Fruit fly (Drosophila melanogaster) whole organism, embryonic: ENCODE results near the gene dbo.

Experiments
- Aef1 ChIP-seq: fragments of 200-800 bp; sonication (Bioruptor generic); IDR thresholded peaks from 3 replicates; pipeline ENCODE4 v1.3.6; 2022; ENCODE audit warnings: missing biosample characterization, missing genetic modification characterization
- CG11247 ChIP-seq: fragments of 200-800 bp; sonication (Bioruptor generic); IDR thresholded peaks from 2 replicates; pipeline ENCODE4 v1.3.6; 2022; ENCODE audit warnings: missing biosample characterization, missing genetic modification characterization
- CG11398 ChIP-seq: fragments of 200-800 bp; sonication (Bioruptor generic); optimal IDR thresholded peaks from 2 replicates; lab custom pipeline; 2016; ENCODE audit warnings: missing biosample characterization, missing genetic modification characterization
- CG11695 ChIP-seq: fragments of 200-800 bp; sonication (Bioruptor generic); IDR thresholded peaks from 3 replicates; pipeline ENCODE4 v1.3.6; 2022; ENCODE audit warnings: missing biosample characterization, missing genetic modification characterization
- CG1233 ChIP-seq: fragments of 200-800 bp; sonication (Bioruptor generic); optimal IDR thresholded peaks from 4 replicates; lab custom pipeline; 2018; ENCODE audit warnings: missing biosample characterization, mild to moderate bottlenecking, missing genetic modification characterization
- CG14050 ChIP-seq: fragments of 200-800 bp; sonication (Bioruptor generic); IDR thresholded peaks from 3 replicates; pipeline ENCODE4 v1.3.6; 2022; ENCODE audit warnings: missing biosample characterization, missing genetic modification characterization
- CG14710 ChIP-seq: fragments of 200-800 bp; sonication (Bioruptor generic); optimal IDR thresholded peaks from 3 replicates; lab custom pipeline; 2019; ENCODE audit warnings: missing biosample characterization, mild to moderate bottlenecking, missing genetic modification characterization, moderate library complexity
- CG1603 ChIP-seq: fragments of 200-800 bp; sonication (Bioruptor generic); optimal IDR thresholded peaks from 2 replicates; lab custom pipeline; 2019; ENCODE audit warnings: missing biosample characterization, mild to moderate bottlenecking, missing genetic modification characterization, moderate library complexity
- CG16815 ChIP-seq: fragments of 200-800 bp; sonication (Bioruptor generic); optimal IDR thresholded peaks from 3 replicates; lab custom pipeline; 2017; ENCODE audit warnings: missing biosample characterization, mild to moderate bottlenecking, missing genetic modification characterization
- CG18764 ChIP-seq: fragments of 200-800 bp; sonication (Bioruptor generic); optimal IDR thresholded peaks from 3 replicates; lab custom pipeline; 2016; ENCODE audit warnings: missing biosample characterization, missing genetic modification characterization
- CG32532 ChIP-seq: fragments of 200-800 bp; sonication (Bioruptor generic); IDR thresholded peaks from 2 replicates; pipeline ENCODE4 v1.3.6; 2022; ENCODE audit warnings: missing biosample characterization, missing genetic modification characterization
- CG34422 ChIP-seq: fragments of 200-800 bp; sonication (Bioruptor generic); IDR thresholded peaks from 3 replicates; pipeline ENCODE4 v1.3.6; 2022; ENCODE audit warnings: missing biosample characterization, missing genetic modification characterization
- CG4820 ChIP-seq: fragments of 200-800 bp; sonication (Bioruptor generic); optimal IDR thresholded peaks from 3 replicates; lab custom pipeline; 2016; ENCODE audit warnings: missing biosample characterization, missing genetic modification characterization
- CG4854 ChIP-seq: fragments of 200-800 bp; sonication (Bioruptor generic); optimal IDR thresholded peaks from 2 replicates; lab custom pipeline; 2016; ENCODE audit warnings: missing biosample characterization, missing genetic modification characterization, inconsistent platforms
- CG5245 ChIP-seq: fragments of 200-800 bp; sonication (Bioruptor generic); optimal IDR thresholded peaks from 3 replicates; lab custom pipeline; 2016; ENCODE audit warnings: missing biosample characterization, missing genetic modification characterization
- CG6175 ChIP-seq: fragments of 200-800 bp; sonication (Bioruptor generic); IDR thresholded peaks from 3 replicates; pipeline ENCODE4 v1.3.6; 2022; ENCODE audit warnings: missing biosample characterization, missing genetic modification characterization
- CG7839 ChIP-seq: fragments of 200-800 bp; sonication (Bioruptor generic); optimal IDR thresholded peaks from 3 replicates; lab custom pipeline; 2018; ENCODE audit warnings: missing biosample characterization, mild to moderate bottlenecking, missing genetic modification characterization, moderate library complexity
- CG8765 ChIP-seq: fragments of 200-800 bp; sonication (Bioruptor generic); IDR thresholded peaks from 2 replicates; pipeline ENCODE4 v1.3.6; 2022; ENCODE audit warnings: missing biosample characterization, missing genetic modification characterization
- CG9215 ChIP-seq: fragments of 200-800 bp; sonication (Bioruptor generic); IDR thresholded peaks from 2 replicates; pipeline ENCODE4 v1.3.6; 2022; ENCODE audit warnings: missing biosample characterization, missing genetic modification characterization
- CG9876 ChIP-seq: fragments of 200-800 bp; sonication (Bioruptor generic); optimal IDR thresholded peaks from 2 replicates; lab custom pipeline; 2016; ENCODE audit warnings: missing biosample characterization, missing genetic modification characterization
- D ChIP-seq, 2 experiments: fragments of 200-800 bp in 1 of 2; fragments of >200 bp in 1 of 2; sonication (Bioruptor generic) in 1 of 2; optimal IDR thresholded peaks; 2 replicates in 1 of 2; 3 replicates in 1 of 2; lab custom pipeline; 2017; ENCODE audit warnings: mild to moderate bottlenecking in 1 of 2, missing biosample characterization in 1 of 2, missing genetic modification characterization in 1 of 2, missing genetic modification reagents in 1 of 2
- Dek ChIP-seq: fragments of 200-800 bp; sonication (Bioruptor generic); optimal IDR thresholded peaks from 3 replicates; lab custom pipeline; 2019; ENCODE audit warnings: missing biosample characterization, mild to moderate bottlenecking, missing genetic modification characterization, moderate library complexity
- Fer2 ChIP-seq: fragments of 200-800 bp; sonication (Bioruptor generic); optimal IDR thresholded peaks from 2 replicates; lab custom pipeline; 2018; ENCODE audit warnings: missing biosample characterization, mild to moderate bottlenecking, missing genetic modification characterization, moderate library complexity
- Fer3 ChIP-seq: fragments of 200-800 bp; sonication (Bioruptor generic); optimal IDR thresholded peaks from 2 replicates; lab custom pipeline; 2018; ENCODE audit warnings: missing biosample characterization, mild to moderate bottlenecking, missing genetic modification characterization, moderate library complexity
- Gug ChIP-seq: fragments of 200-800 bp; sonication (Bioruptor generic); IDR thresholded peaks from 4 replicates; pipeline ENCODE4 v1.3.6; 2022; ENCODE audit warnings: missing biosample characterization, missing genetic modification characterization
- Nf-YA ChIP-seq: fragments of 200-800 bp; sonication (Bioruptor generic); IDR thresholded peaks from 2 replicates; pipeline ENCODE4 v1.3.6; 2022; ENCODE audit warnings: missing biosample characterization, missing genetic modification characterization
- abd-A ChIP-seq: fragments of 200-800 bp; sonication (Bioruptor generic); optimal IDR thresholded peaks from 3 replicates; lab custom pipeline; 2019; ENCODE audit warnings: missing biosample characterization, mild to moderate bottlenecking, missing genetic modification characterization, moderate library complexity
- amos ChIP-seq: fragments of 200-800 bp; sonication (Bioruptor generic); IDR thresholded peaks from 2 replicates; pipeline ENCODE4 v1.3.6; 2022; ENCODE audit warnings: missing biosample characterization, missing genetic modification characterization; ENCODE audit not compliant: partially characterized antibody
- ap ChIP-seq: fragments of 200-800 bp; sonication (Bioruptor generic); IDR thresholded peaks from 2 replicates; pipeline ENCODE4 v1.3.6; 2022; ENCODE audit warnings: missing biosample characterization, missing genetic modification characterization
- bbx ChIP-seq: fragments of 200-800 bp; sonication (Bioruptor generic); IDR thresholded peaks from 2 replicates; pipeline ENCODE4 v1.3.6; 2022; ENCODE audit warnings: missing biosample characterization, missing genetic modification characterization; ENCODE audit not compliant: partially characterized antibody
- chm ChIP-seq: fragments of 200-800 bp; sonication (Bioruptor generic); IDR thresholded peaks from 2 replicates; pipeline ENCODE4 v1.3.6; 2022; ENCODE audit warnings: missing biosample characterization, missing genetic modification characterization
- crc ChIP-seq: fragments of 200-800 bp; sonication (Bioruptor generic); optimal IDR thresholded peaks from 2 replicates; lab custom pipeline; 2016; ENCODE audit warnings: missing biosample characterization, missing genetic modification characterization
- disco-r ChIP-seq: fragments of 200-800 bp; sonication (Bioruptor generic); optimal IDR thresholded peaks from 2 replicates; lab custom pipeline; 2016; ENCODE audit warnings: missing biosample characterization, missing genetic modification characterization
- exex ChIP-seq: fragments of 200-800 bp; sonication (Bioruptor generic); optimal IDR thresholded peaks from 4 replicates; lab custom pipeline; 2018; ENCODE audit warnings: missing biosample characterization, mild to moderate bottlenecking, missing genetic modification characterization, moderate library complexity
- ftz-f1 ChIP-seq: fragments of 200-800 bp; sonication (Bioruptor generic); optimal IDR thresholded peaks from 2 replicates; lab custom pipeline; 2016; ENCODE audit warnings: missing biosample characterization, missing genetic modification characterization
- hbn ChIP-seq: fragments of 200-800 bp; sonication (Bioruptor generic); IDR thresholded peaks from 2 replicates; pipeline ENCODE4 v1.3.6; 2022; ENCODE audit warnings: missing biosample characterization, missing genetic modification characterization; ENCODE audit not compliant: partially characterized antibody
- her ChIP-seq: fragments of 200-800 bp; sonication (Bioruptor generic); optimal IDR thresholded peaks from 2 replicates; lab custom pipeline; 2016; ENCODE audit warnings: missing biosample characterization, missing genetic modification characterization
- kni ChIP-seq: fragments of 200-800 bp; sonication (Bioruptor generic); optimal IDR thresholded peaks from 3 replicates; lab custom pipeline; 2017; ENCODE audit warnings: mild to moderate bottlenecking, missing biosample characterization, missing genetic modification reagents, missing genetic modification characterization
- lbe ChIP-seq: fragments of 200-800 bp; sonication (Bioruptor generic); optimal IDR thresholded peaks from 2 replicates; lab custom pipeline; 2016; ENCODE audit warnings: missing biosample characterization, mild to moderate bottlenecking, missing genetic modification characterization
- lov ChIP-seq, 2 experiments: fragments of 200-800 bp in 1 of 2; fragments of >200 bp in 1 of 2; sonication (Bioruptor generic) in 1 of 2; IDR thresholded peaks in 1 of 2; optimal IDR thresholded peaks in 1 of 2; 2 replicates in 1 of 2; 3 replicates in 1 of 2; pipeline versions ENCODE4 v1.3.6 to Lab custom; 2017 to 2022; ENCODE audit warnings: missing biosample characterization in 1 of 2, missing genetic modification characterization in 1 of 2
- mam ChIP-seq: fragments of 200-800 bp; sonication (Bioruptor generic); optimal IDR thresholded peaks from 3 replicates; lab custom pipeline; 2016; ENCODE audit warnings: missing biosample characterization, missing genetic modification characterization
- pb ChIP-seq: fragments of 200-800 bp; sonication (Bioruptor generic); optimal IDR thresholded peaks from 3 replicates; lab custom pipeline; 2016; ENCODE audit warnings: missing biosample characterization, missing genetic modification characterization
- phol ChIP-seq: fragments of 200-800 bp; sonication (Bioruptor generic); optimal IDR thresholded peaks from 3 replicates; lab custom pipeline; 2018; ENCODE audit warnings: missing biosample characterization, mild to moderate bottlenecking, missing genetic modification characterization, moderate library complexity
- pnt ChIP-seq: fragments of 200-800 bp; sonication (Bioruptor generic); optimal IDR thresholded peaks from 3 replicates; lab custom pipeline; 2016; ENCODE audit warnings: missing biosample characterization, missing genetic modification characterization
- psq ChIP-seq: fragments of 200-800 bp; sonication (Bioruptor generic); optimal IDR thresholded peaks from 2 replicates; lab custom pipeline; 2017; ENCODE audit warnings: missing biosample characterization, missing genetic modification characterization
- run ChIP-seq: fragments of 200-800 bp; sonication (Bioruptor generic); optimal IDR thresholded peaks from 3 replicates; lab custom pipeline; 2018; ENCODE audit warnings: missing biosample characterization, mild to moderate bottlenecking, missing genetic modification characterization
- trh ChIP-seq: fragments of 200-800 bp; sonication (Bioruptor generic); optimal IDR thresholded peaks from 2 replicates; lab custom pipeline; 2016; ENCODE audit warnings: missing biosample characterization, missing genetic modification characterization
- unpg ChIP-seq: fragments of 200-800 bp; sonication (Bioruptor generic); optimal IDR thresholded peaks from 3 replicates; lab custom pipeline; 2018; ENCODE audit warnings: missing biosample characterization, mild to moderate bottlenecking, missing genetic modification characterization, moderate library complexity
- wdn ChIP-seq: fragments of 200-800 bp; sonication (Bioruptor generic); IDR thresholded peaks from 2 replicates; pipeline ENCODE4 v1.3.6; 2022; ENCODE audit warnings: missing biosample characterization, missing genetic modification characterization

The dbo gene

dm6 chr3L:15826347-15826984 lies at the start of gene dbo, which contains the start of gene DCP2 (continued):
- TF ChIP-seq CG4820 (GFP tag; lab: Kevin White, UChicago) (peak; percentile 7), CG1233 (GFP tag; lab: Kevin White, UChicago) (peak; percentile 55), her (GFP tag; lab: Kevin White, UChicago) (no peak), Fer3 (tag; lab: Kevin White, UChicago) (peak; percentile 82), run (peak; percentile 48), CG14710 (tag; lab: Kevin White, UChicago) (peak; percentile 81), Dek (peak; percentile 71), kni (no peak), lbe (GFP tag; lab: Kevin White, UChicago) (no peak), unpg (GFP tag; lab: Kevin White, UChicago) (peak; percentile 66), trh (peak; percentile 40), CG7839 (peak; percentile 81), CG8765 (GFP tag; lab: Robert Waterston, UW) (no peak), CG6175 (GFP tag; lab: Robert Waterston, UW) (0 out of 3 replicates have a peak, but pooled peaks have one; percentile 66), CG11398 (GFP tag; lab: Kevin White, UChicago) (no peak), amos (GFP tag; lab: Robert Waterston, UW) (peak; percentile 89), CG11695 (GFP tag; lab: Robert Waterston, UW) (peak; percentile 81; the same call in 1 of the 3 replicates), crc (GFP tag; lab: Kevin White, UChicago) (no peak), abd-A (no peak), CG11247 (GFP tag; lab: Robert Waterston, UW) (peak; percentile 80), CG9876 (GFP tag; lab: Kevin White, UChicago) (no peak), pb (no peak), lov (optimal IDR thresholded peaks at IDR 0.05; lab: Kevin White, UChicago) (no peak), lov (GFP tag; IDR thresholded peaks at IDR 0.05; lab: Robert Waterston, UW) (no peak), wdn (GFP tag; lab: Robert Waterston, UW) (no peak), CG4854 (GFP tag; lab: Kevin White, UChicago) (peak; percentile 3), CG5245 (no peak), CG14050 (GFP tag; lab: Robert Waterston, UW) (peak; percentile 40; the same call in 1 of the 3 replicates), hbn (GFP tag; lab: Robert Waterston, UW) (peak; percentile 88), Aef1 (GFP tag; lab: Robert Waterston, UW) (no peak), psq (GFP tag; lab: Kevin White, UChicago) (no peak), bbx (peak; percentile 88), exex (peak; percentile 42), disco-r (GFP tag; lab: Kevin White, UChicago) (no peak), D (optimal IDR thresholded peaks at IDR 0.05; lab: Kevin White, UChicago) (no peak), D (GFP tag; optimal IDR thresholded peaks at IDR 0.05; lab: Kevin White, UChicago) (peak; percentile 2), CG18764 (peak; percentile 43), CG34422 (GFP tag; lab: Robert Waterston, UW) (no peak), CG1603 (peak; percentile 26), CG9215 (GFP tag; lab: Robert Waterston, UW) (peak; percentile 73), Nf-YA (GFP tag; lab: Robert Waterston, UW) (no peak; the same call in 1 of the 2 replicates), chm (GFP tag; lab: Robert Waterston, UW) (peak; percentile 4; the same call in 1 of the 2 replicates), CG32532 (GFP tag; lab: Robert Waterston, UW) (peak; percentile 86), Gug (GFP tag; lab: Robert Waterston, UW) (peak; percentile 82), CG16815 (GFP tag; lab: Kevin White, UChicago) (peak; percentile 54), ftz-f1 (GFP tag; lab: Kevin White, UChicago) (no peak), ap (GFP tag; lab: Robert Waterston, UW) (no peak), mam (GFP tag; lab: Kevin White, UChicago) (peak; percentile 53), Fer2 (tag; lab: Kevin White, UChicago) (peak; percentile 74), pnt (no peak), phol (peak; percentile 49)
